Fruit fly (Drosophila melanogaster) whole organism, adult: ENCODE data around the gene MED11.

Source experiments
- CG5204 ChIP-seq: fragments of 200-800 bp; sonication (Bioruptor generic); optimal IDR thresholded peaks from 2 replicates; lab custom pipeline; 2016; ENCODE audit warnings: missing biosample characterization, missing genetic modification characterization
- CG7101 ChIP-seq: fragments of 200-800 bp; sonication (Bioruptor generic); optimal IDR thresholded peaks from 2 replicates; lab custom pipeline; 2018; ENCODE audit warnings: missing biosample characterization, mild to moderate bottlenecking, missing genetic modification characterization, moderate library complexity
- cnc ChIP-seq, 2 experiments: fragments of >200 bp; optimal IDR thresholded peaks; 2 replicates each; lab custom pipeline; 2017
- toe ChIP-seq: fragments of 200-800 bp; sonication (Bioruptor generic); optimal IDR thresholded peaks from 2 replicates; lab custom pipeline; 2016; ENCODE audit warnings: missing biosample characterization, missing genetic modification characterization

- TF ChIP-seq cnc (optimal IDR thresholded peaks at IDR 0.05; lab: Kevin White, UChicago): no peak
- TF ChIP-seq CG7101 (tag; lab: Kevin White, UChicago): no peak
- no peak for TF ChIP-seq toe (GFP tag; lab: Kevin White, UChicago)
- no peak for TF ChIP-seq CG5204 (GFP tag; lab: Kevin White, UChicago)
Measured at dm6 chr3L:18742935-18743466, 2.7 kb upstream of the MED11 start.
